Fruit fly (Drosophila melanogaster) whole organism: ENCODE data around the gene CG4230.

ENCODE experiments used
- Dll ChIP-seq: fragments of >200 bp; optimal IDR thresholded peaks from 2 replicates; lab custom pipeline; 2017
- EcR ChIP-seq, 2 experiments: fragments of >200 bp; optimal IDR thresholded peaks; 2 replicates each; lab custom pipeline; 2017; ENCODE audit warnings: missing biosample characterization in 2 of 2, missing genetic modification characterization in 2 of 2, missing genetic modification reagents in 2 of 2
- pan ChIP-seq: fragments of >200 bp; optimal IDR thresholded peaks from 2 replicates; lab custom pipeline; 2017
- psq ChIP-seq: fragments of >200 bp; optimal IDR thresholded peaks from 2 replicates; lab custom pipeline; 2017
- usp ChIP-seq: fragments of >200 bp; optimal IDR thresholded peaks from 2 replicates; lab custom pipeline; 2017; ENCODE audit warnings: missing biosample characterization, missing genetic modification characterization, mixed read lengths

dm6 chr2L:5086905-5087522 is 9.0 kb upstream of the CG4230 start:
- TF ChIP-seq psq (lab: Kevin White, UChicago) (no peak), usp (GFP tag; lab: Kevin White, UChicago) (no peak), pan (lab: Kevin White, UChicago) (no peak), Dll (lab: Kevin White, UChicago) (no peak), EcR (GFP tag; optimal IDR thresholded peaks at IDR 0.05; lab: Kevin White, UChicago) (no peak)
